Fruit fly (Drosophila melanogaster): Measurements from ENCODE around the gene CG10428.

The CG10428 gene

DNA sequence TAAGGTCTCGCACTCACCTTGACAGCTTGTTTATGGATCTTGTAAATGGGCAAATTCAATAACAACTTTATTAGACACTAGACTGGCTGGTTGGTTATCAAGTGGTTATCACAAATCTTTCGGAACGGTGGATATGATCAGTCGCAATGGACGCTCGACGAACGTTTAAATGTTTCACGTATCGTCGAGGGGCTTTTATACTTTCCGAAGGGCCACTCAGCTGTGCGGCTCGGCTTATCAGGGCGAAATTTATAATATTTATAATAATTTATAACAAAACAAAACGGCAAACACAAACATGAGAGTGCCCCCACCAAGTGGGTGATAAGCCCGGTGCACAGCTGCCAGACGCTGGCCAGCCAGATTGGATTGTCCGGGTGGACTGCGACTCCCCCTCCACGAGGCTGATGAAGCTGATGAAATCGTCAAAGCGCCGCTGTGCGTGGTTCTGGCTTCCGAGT lies 5.6 kb downstream of the CG10428 start, which contains the start of gene CG10621:
TSS of gene CG10621 (minus strand) at position 177 of the 461 bp plus-strand sequence.
- TF ChIP-seq Gsc (GFP tag; IDR thresholded peaks at IDR 0.05), result no peak
- no peak for TF ChIP-seq ERR (GFP tag; optimal IDR thresholded peaks at IDR 0.05)
- TF ChIP-seq CG11085 (GFP tag; IDR thresholded peaks at IDR 0.05), result no peak
- peak; percentile 19; the same call in 1 of the 2 replicates for TF ChIP-seq Adf1 (GFP tag; IDR thresholded peaks at IDR 0.05)
- TF ChIP-seq CG6254 (GFP tag; optimal IDR thresholded peaks at IDR 0.05), result no peak
- no peak for TF ChIP-seq CG10274 (GFP tag; optimal IDR thresholded peaks at IDR 0.05)
- TF ChIP-seq CHES-1-like (GFP tag; optimal IDR thresholded peaks at IDR 0.05), result no peak
- no peak for TF ChIP-seq bigmax (GFP tag; optimal IDR thresholded peaks at IDR 0.05)
- TF ChIP-seq abd-A (tag; optimal IDR thresholded peaks at IDR 0.05), result no peak
- no peak for TF ChIP-seq HmgZ (tag; optimal IDR thresholded peaks at IDR 0.05)
- TF ChIP-seq CoRest (tag; optimal IDR thresholded peaks at IDR 0.05), result no peak
- no peak for TF ChIP-seq sima (GFP tag; optimal IDR thresholded peaks at IDR 0.05)
- TF ChIP-seq dati (GFP tag; IDR thresholded peaks at IDR 0.05), result no peak
- no peak for TF ChIP-seq tx (GFP tag; optimal IDR thresholded peaks at IDR 0.05)
- no peak for TF ChIP-seq CG18476 (GFP tag; optimal IDR thresholded peaks at IDR 0.05)
- no peak for TF ChIP-seq Poxn (GFP tag; IDR thresholded peaks at IDR 0.05)
- TF ChIP-seq Hr3 (GFP tag; optimal IDR thresholded peaks at IDR 0.05), result no peak
- TF ChIP-seq mirr (GFP tag; optimal IDR thresholded peaks at IDR 0.05), result peak; percentile 95
- no peak for TF ChIP-seq CG7928 (GFP tag; optimal IDR thresholded peaks at IDR 0.05)
- TF ChIP-seq Meics (GFP tag; optimal IDR thresholded peaks at IDR 0.05), result no peak
- TF ChIP-seq dan (GFP tag; IDR thresholded peaks at IDR 0.05), result no peak
- TF ChIP-seq CG3407 (GFP tag; optimal IDR thresholded peaks at IDR 0.05), result no peak
- no peak for TF ChIP-seq tgo (GFP tag; IDR thresholded peaks at IDR 0.05)
- no peak for TF ChIP-seq kni (GFP tag; optimal IDR thresholded peaks at IDR 0.05)
- no peak for TF ChIP-seq vvl (GFP tag; IDR thresholded peaks at IDR 0.05)
- TF ChIP-seq al (GFP tag; IDR thresholded peaks at IDR 0.05), result no peak
- no peak for TF ChIP-seq ap (GFP tag; IDR thresholded peaks at IDR 0.05)
- TF ChIP-seq Abd-B (GFP tag; optimal IDR thresholded peaks at IDR 0.05), result no peak
- TF ChIP-seq CG1233 (GFP tag; optimal IDR thresholded peaks at IDR 0.05), result no peak
- TF ChIP-seq Mrtf (GFP tag; IDR thresholded peaks at IDR 0.05), result no peak
- TF ChIP-seq Spps (tag; optimal IDR thresholded peaks at IDR 0.05), result no peak
- TF ChIP-seq Lim3 (GFP tag; IDR thresholded peaks at IDR 0.05), result no peak
- TF ChIP-seq salm (tag; optimal IDR thresholded peaks at IDR 0.05), result no peak
- no peak for TF ChIP-seq CG8359 (GFP tag; optimal IDR thresholded peaks at IDR 0.05; ENCODE audit: borderline replicate concordance)
- no peak for TF ChIP-seq CG8388 (GFP tag; optimal IDR thresholded peaks at IDR 0.05)
- TF ChIP-seq croc (GFP tag; conservative IDR thresholded peaks at IDR 0.05), result no peak
- no peak for TF ChIP-seq CG17612 (GFP tag; IDR thresholded peaks at IDR 0.05)
- no peak for TF ChIP-seq D (optimal IDR thresholded peaks at IDR 0.05)
- TF ChIP-seq D (GFP tag; optimal IDR thresholded peaks at IDR 0.05), result no peak
- no peak for TF ChIP-seq CG12236 (GFP tag; optimal IDR thresholded peaks at IDR 0.05)
- TF ChIP-seq hb (GFP tag; IDR thresholded peaks at IDR 0.05; ENCODE audit: partially characterized antibody), result no peak
- no peak for TF ChIP-seq sr (GFP tag; IDR thresholded peaks at IDR 0.05)
- peak; percentile 36 for TF ChIP-seq nom (GFP tag; optimal IDR thresholded peaks at IDR 0.05)
- no peak for TF ChIP-seq Neu2 (GFP tag; optimal IDR thresholded peaks at IDR 0.05; ENCODE audit: borderline replicate concordance)
- TF ChIP-seq CG12219 (GFP tag; optimal IDR thresholded peaks at IDR 0.05), result no peak
- no peak for TF ChIP-seq CG17568 (GFP tag; optimal IDR thresholded peaks at IDR 0.05)
- TF ChIP-seq C15 (GFP tag; IDR thresholded peaks at IDR 0.05), result no peak
- no peak for TF ChIP-seq CG6272 (GFP tag; IDR thresholded peaks at IDR 0.05)
- TF ChIP-seq CG6654 (GFP tag; optimal IDR thresholded peaks at IDR 0.05), result no peak
- 0 out of 2 replicates have a peak, but pooled peaks have one; percentile 14 for TF ChIP-seq bowl (GFP tag; IDR thresholded peaks at IDR 0.05)
- TF ChIP-seq CG4282 (GFP tag; optimal IDR thresholded peaks at IDR 0.05), result no peak
- no peak for TF ChIP-seq gce (GFP tag; IDR thresholded peaks at IDR 0.05)
